Fruit fly (Drosophila melanogaster): Measurements from ENCODE around the gene MED28.

dm6 chr3R:25505975-25506374 lies 29.2 kb downstream of the MED28 start, which contains the start of gene CG5111:
- no peak for TF ChIP-seq CG8478 (optimal IDR thresholded peaks at IDR 0.05)
- TF ChIP-seq CTCF (optimal IDR thresholded peaks at IDR 0.05): no peak
